Fruit fly (Drosophila melanogaster) Kc167 (cell line): ENCODE data around the gene CG14269.

Experiments used
- Myc ChIP-seq: fragments of >200 bp; optimal IDR thresholded peaks from 2 replicates; lab custom pipeline; 2017; ENCODE audit warnings: missing external identifiers
- Sin3A ChIP-seq: fragments of >200 bp; optimal IDR thresholded peaks from 2 replicates; lab custom pipeline; 2018; ENCODE audit warnings: missing external identifiers
- h ChIP-seq: fragments of >200 bp; optimal IDR thresholded peaks from 3 replicates; lab custom pipeline; 2018; ENCODE audit warnings: missing external identifiers
- insv ChIP-seq: fragments of >200 bp; optimal IDR thresholded peaks from 3 replicates; lab custom pipeline; 2018; ENCODE audit warnings: missing external identifiers
- psq ChIP-seq: fragments of >200 bp; optimal IDR thresholded peaks from 2 replicates; lab custom pipeline; 2017; ENCODE audit warnings: missing external identifiers

DNA sequence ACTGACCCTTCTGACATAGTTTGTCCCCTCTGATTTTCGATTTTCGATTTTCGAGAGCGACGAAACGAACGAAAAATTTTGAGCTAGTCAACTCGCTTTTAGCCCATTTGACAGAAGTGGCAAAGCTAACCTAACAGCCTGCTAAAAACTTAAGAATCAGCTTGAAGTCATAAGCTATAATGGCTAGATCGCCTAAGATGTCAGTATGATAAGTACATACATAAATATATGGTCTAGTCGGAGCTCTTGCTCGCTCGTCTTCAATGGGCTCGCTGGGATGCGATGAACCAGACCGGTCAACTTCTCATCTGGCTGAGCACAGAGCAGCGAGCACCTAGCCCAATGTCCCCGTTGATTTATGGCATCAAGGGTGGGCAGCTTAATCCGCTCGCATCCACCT lies at the start of gene CG14269:
- TF ChIP-seq psq, result no peak
- TF ChIP-seq h, result no peak
- no peak for TF ChIP-seq insv
- no peak for TF ChIP-seq Sin3A (lab: Kevin White, UChicago)
- no peak for TF ChIP-seq Myc (lab: Kevin White, UChicago)
